Fruit fly (Drosophila melanogaster): ENCODE measurements around the gene Elys.

DNA sequence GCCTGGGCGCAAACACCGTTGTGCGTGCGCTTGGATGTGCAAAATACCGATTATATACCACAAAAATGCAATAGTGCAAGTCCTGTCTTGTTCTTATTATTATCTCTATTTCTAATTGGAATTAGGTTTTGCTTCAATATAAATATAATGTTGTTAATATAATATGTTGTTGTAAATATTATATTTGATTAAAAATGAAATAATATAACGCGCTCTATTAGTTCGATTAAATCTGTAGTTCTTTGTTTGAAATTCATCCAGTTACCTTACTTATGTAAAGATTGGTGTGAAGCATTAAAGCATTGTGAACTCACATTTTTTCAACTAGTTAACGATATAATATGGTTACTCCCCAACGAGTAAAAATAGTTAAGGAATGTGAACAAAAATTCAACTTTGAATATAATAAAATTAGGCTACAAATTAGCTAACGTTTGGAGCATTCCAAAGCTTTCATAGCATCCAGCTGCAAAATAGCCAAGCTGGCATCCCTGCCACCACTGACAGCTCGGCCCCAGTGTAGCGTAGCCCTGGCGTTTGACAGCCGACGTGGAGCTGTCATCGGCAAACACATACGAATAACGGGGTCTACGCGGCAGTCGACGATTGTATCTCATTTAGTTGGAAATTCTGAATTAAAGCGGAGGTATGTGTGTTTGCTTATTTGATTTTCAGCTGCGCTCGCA, 9.1 kb upstream of the Elys start, which contains the start of the genes CG12237 and Sec61gamma:
- TF ChIP-seq mld (GFP tag; IDR thresholded peaks at IDR 0.05; ENCODE audit: partially characterized antibody) (no peak), CG13624 (GFP tag; optimal IDR thresholded peaks at IDR 0.05) (peak; percentile 22), CG18619 (GFP tag; optimal IDR thresholded peaks at IDR 0.05) (no peak), row (GFP tag; IDR thresholded peaks at IDR 0.05) (peak; percentile 89)

Data from whole organism, embryonic.